Worm (Caenorhabditis elegans) whole organism, L3 larva: Measurements from ENCODE around the gene F34D10.8.

ENCODE experiments used
- R02D3.7 ChIP-seq: fragments of 150-350 bp; optimal IDR thresholded peaks from 2 replicates; lab custom pipeline; 2014; ENCODE audit warnings: missing biosample characterization, missing genetic modification characterization
- aly-2 ChIP-seq: fragments of 150-350 bp; optimal IDR thresholded peaks from 2 replicates; lab custom pipeline; 2014; ENCODE audit warnings: missing biosample characterization, missing genetic modification characterization
- ama-1 ChIP-seq: fragments of 150-350 bp; optimal IDR thresholded peaks from 2 replicates; lab custom pipeline; 2018
- ceh-16 ChIP-seq: sonication (generic microtip); optimal IDR thresholded peaks from 2 replicates; lab custom pipeline; 2017; ENCODE audit warnings: missing biosample characterization, missing genetic modification characterization
- ceh-28 ChIP-seq: fragments of 150-350 bp; optimal IDR thresholded peaks from 2 replicates; lab custom pipeline; 2014; ENCODE audit warnings: missing biosample characterization, missing genetic modification reagents, missing genetic modification characterization
- ceh-82 ChIP-seq: fragments of 150-350 bp; optimal IDR thresholded peaks from 2 replicates; lab custom pipeline; 2014; ENCODE audit warnings: missing biosample characterization, missing genetic modification characterization
- ceh-9 ChIP-seq: sonication (generic microtip); optimal IDR thresholded peaks from 2 replicates; lab custom pipeline; 2018; ENCODE audit warnings: missing biosample characterization, missing genetic modification characterization
- egl-27 ChIP-seq: sonication (generic microtip); optimal IDR thresholded peaks from 4 replicates; lab custom pipeline; 2017; ENCODE audit warnings: missing biosample characterization, missing genetic modification reagents, missing genetic modification characterization
- egl-5 ChIP-seq: fragments of 150-350 bp; optimal IDR thresholded peaks from 2 replicates; lab custom pipeline; 2017; ENCODE audit warnings: missing biosample characterization, missing genetic modification reagents, missing genetic modification characterization, inconsistent platforms
- elt-1 ChIP-seq: fragments of 150-350 bp; optimal IDR thresholded peaks from 2 replicates; lab custom pipeline; 2014; ENCODE audit warnings: missing biosample characterization, missing genetic modification characterization
- eor-1 ChIP-seq, 2 experiments: fragments of 150-350 bp; optimal IDR thresholded peaks; 2 replicates each; lab custom pipeline; 2014 to 2018; ENCODE audit warnings: missing biosample characterization in 2 of 2, missing genetic modification characterization in 2 of 2
- fkh-10 ChIP-seq: sonication (generic microtip); optimal IDR thresholded peaks from 2 replicates; lab custom pipeline; 2017; ENCODE audit warnings: missing biosample characterization, missing genetic modification reagents, missing genetic modification characterization
- fkh-2 ChIP-seq: fragments of 150-350 bp; optimal IDR thresholded peaks from 2 replicates; lab custom pipeline; 2014; ENCODE audit warnings: missing biosample characterization, missing genetic modification reagents, missing genetic modification characterization
- fos-1 ChIP-seq: fragments of 150-350 bp; optimal IDR thresholded peaks from 2 replicates; lab custom pipeline; 2014; ENCODE audit warnings: missing biosample characterization, missing genetic modification characterization
- hmg-11 ChIP-seq: sonication (generic microtip); optimal IDR thresholded peaks from 2 replicates; lab custom pipeline; 2016; ENCODE audit warnings: missing genetic modification characterization, missing compliant biosample characterization
- jun-1 ChIP-seq: fragments of 150-350 bp; optimal IDR thresholded peaks from 2 replicates; lab custom pipeline; 2014; ENCODE audit warnings: missing biosample characterization, missing genetic modification reagents, missing genetic modification characterization
- lin-15B ChIP-seq: fragments of 150-350 bp; optimal IDR thresholded peaks from 2 replicates; lab custom pipeline; 2014; ENCODE audit warnings: missing biosample characterization, missing genetic modification characterization
- lin-39 ChIP-seq: fragments of 150-350 bp; optimal IDR thresholded peaks from 2 replicates; lab custom pipeline; 2018; ENCODE audit warnings: missing biosample characterization, missing genetic modification reagents, missing genetic modification characterization
- lsy-12 ChIP-seq: sonication (generic microtip); optimal IDR thresholded peaks from 2 replicates; lab custom pipeline; 2016; ENCODE audit warnings: mild to moderate bottlenecking, missing genetic modification characterization, missing compliant biosample characterization
- mdl-1 ChIP-seq: fragments of 150-350 bp; optimal IDR thresholded peaks from 2 replicates; lab custom pipeline; 2014; ENCODE audit warnings: missing biosample characterization, missing genetic modification characterization
- mml-1 ChIP-seq: fragments of 150-350 bp; sonication (generic microtip); optimal IDR thresholded peaks from 3 replicates; lab custom pipeline; 2014; ENCODE audit warnings: missing biosample characterization, missing genetic modification characterization
- nfya-1 ChIP-seq: sonication (generic microtip); optimal IDR thresholded peaks from 2 replicates; lab custom pipeline; 2017; ENCODE audit warnings: missing genetic modification characterization, mild to moderate bottlenecking, missing compliant biosample characterization, antibody characterized with exemption, moderate library complexity; ENCODE audit not compliant: insufficient read depth
- nhr-11 ChIP-seq: fragments of 150-350 bp; optimal IDR thresholded peaks from 2 replicates; lab custom pipeline; 2014; ENCODE audit warnings: missing biosample characterization, missing genetic modification characterization
- nhr-12 ChIP-seq: fragments of 150-350 bp; optimal IDR thresholded peaks from 2 replicates; lab custom pipeline; 2014; ENCODE audit warnings: missing biosample characterization, missing genetic modification characterization
- nhr-23 ChIP-seq: fragments of 150-350 bp; optimal IDR thresholded peaks from 2 replicates; lab custom pipeline; 2014; ENCODE audit warnings: missing biosample characterization, missing genetic modification reagents, missing genetic modification characterization
- nhr-28 ChIP-seq: fragments of 150-350 bp; optimal IDR thresholded peaks from 2 replicates; lab custom pipeline; 2014; ENCODE audit warnings: missing biosample characterization, missing genetic modification characterization
- nhr-43 ChIP-seq: sonication (generic microtip); optimal IDR thresholded peaks from 2 replicates; lab custom pipeline; 2016; ENCODE audit warnings: mild to moderate bottlenecking, missing genetic modification characterization, missing compliant biosample characterization; ENCODE audit not compliant: poor library complexity, severe bottlenecking
- nhr-67 ChIP-seq: fragments of 150-350 bp; optimal IDR thresholded peaks from 2 replicates; lab custom pipeline; 2014; ENCODE audit warnings: missing biosample characterization, missing genetic modification characterization
- nhr-76 ChIP-seq: fragments of 150-350 bp; sonication (generic microtip); optimal IDR thresholded peaks from 5 replicates; lab custom pipeline; 2014; ENCODE audit warnings: missing biosample characterization, missing genetic modification characterization
- pqm-1 ChIP-seq: fragments of 150-350 bp; optimal IDR thresholded peaks from 2 replicates; lab custom pipeline; 2017; ENCODE audit warnings: missing biosample characterization, missing genetic modification characterization, inconsistent platforms
- sea-2 ChIP-seq: fragments of 150-350 bp; sonication (generic microtip); optimal IDR thresholded peaks from 4 replicates; lab custom pipeline; 2014; ENCODE audit warnings: missing biosample characterization, missing genetic modification reagents, missing genetic modification characterization
- unc-62 ChIP-seq: fragments of 150-350 bp; sonication (generic microtip); optimal IDR thresholded peaks from 4 replicates; lab custom pipeline; 2014; ENCODE audit warnings: missing biosample characterization, missing genetic modification reagents, missing genetic modification characterization
- zag-1 ChIP-seq: fragments of 150-350 bp; optimal IDR thresholded peaks from 2 replicates; lab custom pipeline; 2014; ENCODE audit warnings: missing biosample characterization, missing genetic modification characterization
- ztf-11 ChIP-seq: fragments of 150-350 bp; optimal IDR thresholded peaks from 2 replicates; lab custom pipeline; 2014; ENCODE audit warnings: missing biosample characterization, missing genetic modification characterization
- ztf-4 ChIP-seq: fragments of 150-350 bp; optimal IDR thresholded peaks from 2 replicates; lab custom pipeline; 2014; ENCODE audit warnings: missing biosample characterization, missing genetic modification characterization

F34D10.8 gene

DNA sequence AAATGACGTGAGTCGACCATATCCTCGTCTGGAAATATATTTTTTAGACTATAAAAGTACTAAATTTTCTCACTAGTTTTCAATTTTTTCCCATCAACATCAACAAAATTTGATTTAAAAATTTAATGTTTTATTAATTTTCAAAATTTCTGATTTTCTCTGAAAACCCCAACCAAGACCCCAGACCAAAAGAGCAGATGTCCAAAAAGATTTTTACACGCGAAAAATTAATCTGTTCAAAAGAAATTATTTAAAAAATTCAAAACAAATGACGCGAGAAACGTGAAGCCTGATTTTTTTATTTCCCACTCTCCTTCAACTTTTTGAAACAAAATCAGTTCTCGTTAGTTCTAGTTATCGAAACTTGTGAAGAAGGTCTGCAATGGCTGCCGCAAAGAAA is at the start of gene F34D10.8:
Gene F34D10.8, plus strand, starts transcription at position 301 of the 400 bp plus-strand sequence.
- TF ChIP-seq nhr-11 (tag; lab: Kevin White, UChicago), result no peak
- TF ChIP-seq sea-2 (GFP tag; lab: Kevin White, UChicago), result no peak
- no peak for TF ChIP-seq nhr-76 (tag; lab: Kevin White, UChicago)
- no peak for TF ChIP-seq nhr-28
- TF ChIP-seq lsy-12 (tag; lab: Kevin White, UChicago), result no peak
- TF ChIP-seq pqm-1, result no peak
- TF ChIP-seq mdl-1, result no peak
- no peak for TF ChIP-seq ztf-4 (tag; lab: Kevin White, UChicago)
- TF ChIP-seq nfya-1 (tag; lab: Kevin White, UChicago), result no peak
- TF ChIP-seq, all 47 proteins: peak for 0

DNA sequence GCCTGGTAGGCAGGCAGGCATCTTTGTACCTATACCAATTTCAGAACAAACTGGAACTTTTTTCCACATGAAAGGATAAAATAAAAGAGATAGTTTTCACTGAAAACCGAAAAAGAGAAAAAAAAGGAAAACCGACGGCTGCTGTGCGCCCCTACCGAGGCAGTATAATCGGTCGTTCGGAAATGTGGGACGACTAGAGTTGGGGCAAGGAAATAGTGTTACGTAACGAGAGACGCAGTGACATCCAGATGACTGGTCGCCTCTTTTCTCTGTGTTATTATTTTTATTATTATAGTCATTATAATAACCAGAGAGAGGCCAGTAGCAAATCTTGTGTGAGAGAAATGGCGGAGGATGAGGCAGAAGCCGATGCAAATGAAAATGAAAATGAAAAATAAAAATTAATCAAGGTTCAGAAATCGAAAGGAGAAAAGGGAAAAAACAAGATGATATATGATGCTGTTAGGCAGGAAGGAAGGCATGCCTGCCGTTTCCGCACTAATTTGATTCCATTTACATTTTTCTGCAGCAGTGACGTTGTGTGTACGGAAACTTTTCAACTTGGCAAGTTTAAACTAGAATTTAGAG is 49.1 kb upstream of the F34D10.8 start:
- no peak for TF ChIP-seq zag-1 (tag; lab: Kevin White, UChicago)
- no peak for TF ChIP-seq nhr-67
- TF ChIP-seq lin-39 (tag; lab: Kevin White, UChicago), result no peak
- no peak for TF ChIP-seq aly-2
- TF ChIP-seq ama-1 (lab: Kevin White, UChicago), result no peak
- no peak for TF ChIP-seq egl-27
- no peak for TF ChIP-seq nhr-12 (tag; lab: Kevin White, UChicago)
- no peak for TF ChIP-seq eor-1 (tag; optimal IDR thresholded peaks at IDR 0.05; lab: Kevin White, UChicago)
- TF ChIP-seq nfya-1 (tag; lab: Kevin White, UChicago), result peak; percentile 32
- TF ChIP-seq hmg-11 (tag; lab: Kevin White, UChicago), result peak; percentile 29
- no peak for TF ChIP-seq fkh-10 (GFP tag; lab: Kevin White, UChicago)
- TF ChIP-seq fos-1, result no peak
- TF ChIP-seq unc-62 (GFP tag; lab: Kevin White, UChicago), result no peak
- no peak for TF ChIP-seq fkh-2
- TF ChIP-seq lsy-12 (tag; lab: Kevin White, UChicago), result no peak
- TF ChIP-seq nhr-11 (tag; lab: Kevin White, UChicago), result no peak
- no peak for TF ChIP-seq elt-1
- peak; percentile 23 for TF ChIP-seq nhr-23
- no peak for TF ChIP-seq mdl-1
- TF ChIP-seq egl-5 (tag; lab: Kevin White, UChicago), result no peak
- TF ChIP-seq mml-1 (tag; lab: Kevin White, UChicago), result no peak

DNA sequence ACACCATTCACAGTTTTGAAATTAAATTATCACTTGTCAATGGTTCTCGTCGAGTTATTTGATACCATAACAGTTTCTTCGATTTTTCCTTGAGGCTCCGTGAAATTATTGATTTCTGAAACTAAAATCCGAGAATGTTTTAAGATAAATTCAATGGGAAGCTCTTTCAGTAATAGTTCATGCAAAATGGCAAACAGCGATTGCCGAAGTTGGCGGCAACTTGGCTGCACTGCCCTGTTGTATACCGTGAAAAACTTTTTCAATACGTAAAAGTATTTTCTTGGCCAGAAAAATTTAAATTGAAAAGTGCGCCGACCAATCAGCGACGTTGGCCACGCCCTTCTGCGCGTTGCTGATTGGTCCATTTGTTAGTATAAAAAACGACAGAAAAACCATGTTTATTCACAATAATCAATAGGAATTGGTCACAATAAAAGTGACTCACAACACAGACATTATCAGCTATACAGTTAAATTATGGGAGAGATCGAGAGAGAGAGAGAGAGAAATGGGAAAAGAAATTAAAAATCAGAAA is 47.6 kb upstream of the F34D10.8 start:
- TF ChIP-seq nfya-1 (tag; lab: Kevin White, UChicago) (peak; percentile 87), nhr-11 (tag; lab: Kevin White, UChicago) (no peak), ceh-28 (tag; lab: Kevin White, UChicago) (no peak), ztf-11 (tag; lab: Kevin White, UChicago) (no peak), ceh-16 (no peak), lsy-12 (tag; lab: Kevin White, UChicago) (no peak)
- TF ChIP-seq, all 47 proteins: peak for 1

DNA sequence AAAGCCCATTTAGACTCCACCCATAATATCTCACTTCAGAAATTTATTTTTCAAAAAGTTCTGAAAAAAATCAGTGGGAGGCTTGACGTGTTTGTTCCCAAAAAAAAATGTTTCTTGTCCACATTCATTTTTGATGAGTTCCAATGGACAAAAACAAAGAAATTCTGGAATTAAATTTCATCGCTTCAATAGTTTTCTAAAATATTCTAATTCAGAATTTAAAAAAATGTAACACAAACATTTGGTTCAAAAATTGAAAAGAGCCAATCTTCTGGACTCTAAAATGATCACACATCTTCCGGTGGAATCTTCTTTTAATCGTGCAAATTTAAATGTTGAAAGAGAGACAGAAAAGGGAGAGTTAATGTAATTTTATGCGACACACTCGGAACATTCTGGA is 38.1 kb upstream of the F34D10.8 start:
- TF ChIP-seq nhr-28 (no peak), nhr-11 (tag; lab: Kevin White, UChicago) (no peak), ztf-11 (tag; lab: Kevin White, UChicago) (no peak), ceh-16 (no peak), ceh-9 (tag; lab: Kevin White, UChicago) (no peak), nfya-1 (tag; lab: Kevin White, UChicago) (no peak), fkh-10 (GFP tag; lab: Kevin White, UChicago) (no peak), ztf-4 (tag; lab: Kevin White, UChicago) (no peak), nhr-23 (no peak), eor-1 (tag; optimal IDR thresholded peaks at IDR 0.05; lab: Kevin White, UChicago) (no peak), R02D3.7 (tag; lab: Kevin White, UChicago) (no peak)

DNA sequence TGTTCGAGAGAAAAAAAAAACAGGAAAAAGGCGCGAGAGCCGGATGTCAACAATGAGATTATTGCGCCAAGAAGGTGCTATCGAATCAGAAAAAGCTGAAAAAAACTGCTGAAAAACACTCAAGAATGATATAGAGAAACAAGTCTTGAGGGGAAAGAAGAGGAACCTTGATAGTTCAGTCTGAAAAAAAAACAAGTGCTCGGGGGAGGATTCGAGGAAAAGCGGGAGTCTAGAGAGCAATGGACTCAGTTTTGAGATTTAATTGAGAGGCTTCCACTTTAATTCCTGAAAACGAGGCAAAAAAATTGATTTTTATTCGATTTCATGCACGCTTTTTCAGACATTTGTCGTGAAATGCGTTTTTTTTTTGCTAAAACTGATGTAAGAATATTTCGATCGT is 36.0 kb upstream of the F34D10.8 start, which contains the start of gene npr-15:
Gene npr-15, minus strand, starts transcription at position 101 of the 400 bp plus-strand sequence.
- no peak for TF ChIP-seq nhr-43
- no peak for TF ChIP-seq jun-1 (tag; lab: Kevin White, UChicago)
- TF ChIP-seq elt-1, result no peak
- TF ChIP-seq ztf-11 (tag; lab: Kevin White, UChicago), result no peak
- TF ChIP-seq ceh-82 (tag; lab: Kevin White, UChicago), result no peak
- TF ChIP-seq aly-2, result no peak
- no peak for TF ChIP-seq lin-15B (tag; lab: Kevin White, UChicago)
- no peak for TF ChIP-seq mdl-1
- no peak for TF ChIP-seq mml-1 (tag; lab: Kevin White, UChicago)
- no peak for TF ChIP-seq ceh-16
- TF ChIP-seq sea-2 (GFP tag; lab: Kevin White, UChicago), result no peak
- no peak for TF ChIP-seq unc-62 (GFP tag; lab: Kevin White, UChicago)
- TF ChIP-seq, all 47 proteins: peak for 0
